Fruit fly (Drosophila melanogaster): ENCODE measurements around the gene chp.
A peak's percentile ranks its signal among the peaks of the same experiment; 100 is the strongest.

chp gene

dm6 chr3R:31215830-31216229, 5.3 kb upstream of the chp start, which contains the start of gene CG15561 (continued):
- TF ChIP-seq B-H2 (GFP tag; optimal IDR thresholded peaks at IDR 0.05) (peak; percentile 89), ro (GFP tag; IDR thresholded peaks at IDR 0.05) (no peak), CG13287 (GFP tag; IDR thresholded peaks at IDR 0.05; ENCODE audit: partially characterized antibody) (no peak), zfh2 (GFP tag; optimal IDR thresholded peaks at IDR 0.05) (peak; percentile 35), CG3281 (GFP tag; optimal IDR thresholded peaks at IDR 0.05) (no peak), tna (GFP tag; IDR thresholded peaks at IDR 0.05; ENCODE audit: partially characterized antibody) (no peak), HLHmδ (GFP tag; optimal IDR thresholded peaks at IDR 0.05) (peak; percentile 84), CG13624 (GFP tag; optimal IDR thresholded peaks at IDR 0.05) (peak; percentile 70), CG4328 (GFP tag; optimal IDR thresholded peaks at IDR 0.05) (no peak), da (GFP tag; optimal IDR thresholded peaks at IDR 0.05) (no peak), Mrtf (GFP tag; IDR thresholded peaks at IDR 0.05) (no peak), CG3838 (GFP tag; optimal IDR thresholded peaks at IDR 0.05) (no peak), Tbp (GFP tag; optimal IDR thresholded peaks at IDR 0.05) (no peak), Ssrp (tag; optimal IDR thresholded peaks at IDR 0.05) (peak; percentile 2), CG9932 (GFP tag; IDR thresholded peaks at IDR 0.05) (no peak), CG30020 (tag; optimal IDR thresholded peaks at IDR 0.05) (peak; percentile 64), disco-r (GFP tag; optimal IDR thresholded peaks at IDR 0.05) (no peak), CG2120 (GFP tag; optimal IDR thresholded peaks at IDR 0.05) (no peak), CG16815 (GFP tag; optimal IDR thresholded peaks at IDR 0.05) (no peak), CG6689 (GFP tag; IDR thresholded peaks at IDR 0.05) (no peak), ewg (GFP tag; optimal IDR thresholded peaks at IDR 0.05) (peak; percentile 20), dmrt99B (tag; optimal IDR thresholded peaks at IDR 0.05) (no peak), Mes4 (GFP tag; optimal IDR thresholded peaks at IDR 0.05) (peak; percentile 47), dimm (GFP tag; IDR thresholded peaks at IDR 0.05) (no peak), Elba2 (GFP tag; optimal IDR thresholded peaks at IDR 0.05) (no peak), CkIIα-i1 (GFP tag; IDR thresholded peaks at IDR 0.05) (no peak), Fer2 (tag; optimal IDR thresholded peaks at IDR 0.05) (no peak), CG13894 (tag; optimal IDR thresholded peaks at IDR 0.05) (peak; percentile 80), Ets65A (GFP tag) (peak; percentile 91), CG18262 (tag; optimal IDR thresholded peaks at IDR 0.05) (no peak), CG9727 (GFP tag; optimal IDR thresholded peaks at IDR 0.05) (peak; percentile 37), z (GFP tag; IDR thresholded peaks at IDR 0.05) (no peak), CG11723 (GFP tag; optimal IDR thresholded peaks at IDR 0.05) (no peak), NfI (GFP tag; optimal IDR thresholded peaks at IDR 0.05) (peak; percentile 77), shn (GFP tag; optimal IDR thresholded peaks at IDR 0.05) (no peak), sr (GFP tag; IDR thresholded peaks at IDR 0.05) (no peak), CG18764 (GFP tag; optimal IDR thresholded peaks at IDR 0.05) (no peak), rib (GFP tag; IDR thresholded peaks at IDR 0.05) (no peak), CG7928 (GFP tag; optimal IDR thresholded peaks at IDR 0.05) (peak; percentile 69), CG34422 (GFP tag; IDR thresholded peaks at IDR 0.05) (no peak), Ptx1 (GFP tag; IDR thresholded peaks at IDR 0.05) (no peak), GATAe (GFP tag; conservative IDR thresholded peaks at IDR 0.05) (no peak), sqz (GFP tag; optimal IDR thresholded peaks at IDR 0.05) (no peak), CG11456 (GFP tag; IDR thresholded peaks at IDR 0.05) (no peak), NK7.1 (GFP tag; optimal IDR thresholded peaks at IDR 0.05) (peak; percentile 21), CG17328 (GFP tag; IDR thresholded peaks at IDR 0.05) (no peak), cg (GFP tag; optimal IDR thresholded peaks at IDR 0.05) (no peak), CG6854 (GFP tag; optimal IDR thresholded peaks at IDR 0.05) (no peak), Stat92E (GFP tag; optimal IDR thresholded peaks at IDR 0.05) (peak in 1 of 3 experiments; percentile 31), ind (GFP tag; optimal IDR thresholded peaks at IDR 0.05) (no peak), CG2129 (GFP tag; IDR thresholded peaks at IDR 0.05; ENCODE audit: partially characterized antibody) (no peak), Poxn (GFP tag; IDR thresholded peaks at IDR 0.05) (no peak)

Measured in whole organism, embryonic.